Worm (Caenorhabditis elegans): ENCODE data around the gene nstp-3.

- TF ChIP-seq nhr-11 (tag; optimal IDR thresholded peaks at IDR 0.05), result no peak
- TF ChIP-seq madf-9 (GFP tag; conservative IDR thresholded peaks at IDR 0.05), result no peak
- no peak for TF ChIP-seq dpl-1 (GFP tag; optimal IDR thresholded peaks at IDR 0.05)
- no peak for TF ChIP-seq nhr-76 (tag; optimal IDR thresholded peaks at IDR 0.05)
Measured at ce11 chrV:5840939-5841338, 42.9 kb upstream of the nstp-3 start.

All from whole organism, L4 larva.